Fruit fly (Drosophila melanogaster): ENCODE data around the gene eIF2beta.

DNA sequence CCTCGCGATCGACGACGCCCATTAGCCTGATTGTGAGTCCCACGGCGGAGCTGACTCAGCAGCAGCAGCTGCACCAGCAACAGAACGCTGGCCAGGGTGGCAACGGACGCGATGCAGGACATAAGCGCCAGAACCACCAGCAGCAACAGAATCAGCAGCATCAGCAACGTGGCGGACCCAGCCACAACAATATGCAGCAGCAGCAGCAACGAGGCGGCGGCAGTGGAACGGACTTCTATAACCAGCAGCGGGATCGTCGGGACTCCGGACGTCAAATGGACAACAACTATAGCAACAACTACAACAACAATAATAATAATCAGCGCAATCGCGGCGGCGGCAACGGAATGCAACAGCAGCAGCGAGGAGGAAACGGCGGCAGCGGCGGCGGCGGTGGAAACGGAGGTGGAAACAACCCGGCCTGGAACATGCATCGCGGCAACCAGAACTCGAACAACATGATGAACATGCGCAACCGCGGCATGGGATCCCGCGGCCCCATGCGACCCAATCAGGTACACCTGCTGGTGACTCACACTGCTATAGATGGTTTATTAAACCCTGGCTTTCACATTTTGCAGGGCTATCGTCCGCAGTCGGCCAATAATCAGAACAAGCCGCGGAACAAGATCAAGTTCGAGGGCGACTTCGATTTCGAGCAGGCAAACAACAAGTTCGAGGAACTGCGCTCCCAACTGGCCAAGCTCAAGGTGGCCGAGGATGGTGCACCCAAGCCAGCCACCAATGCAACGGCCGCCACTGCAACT lies 8.9 kb downstream of the eIF2beta start:
- TF ChIP-seq Pif1B (GFP tag; optimal IDR thresholded peaks at IDR 0.05) (no peak), CG4496 (GFP tag; IDR thresholded peaks at IDR 0.05) (no peak), CG15710 (tag; optimal IDR thresholded peaks at IDR 0.05) (no peak), CG8159 (tag; optimal IDR thresholded peaks at IDR 0.05) (no peak), CG10348 (GFP tag; IDR thresholded peaks at IDR 0.05) (no peak), EcR (GFP tag; optimal IDR thresholded peaks at IDR 0.05) (peak; percentile 91), gl (tag; optimal IDR thresholded peaks at IDR 0.05) (no peak), CG17806 (tag; optimal IDR thresholded peaks at IDR 0.05) (no peak), Snoo (tag; optimal IDR thresholded peaks at IDR 0.05) (no peak), CG14655 (GFP tag; optimal IDR thresholded peaks at IDR 0.05) (no peak), CG32121 (GFP tag; IDR thresholded peaks at IDR 0.05) (no peak)
